Worm (Caenorhabditis elegans): Measurements from ENCODE around the gene C05E11.2.

C05E11.2 gene

DNA sequence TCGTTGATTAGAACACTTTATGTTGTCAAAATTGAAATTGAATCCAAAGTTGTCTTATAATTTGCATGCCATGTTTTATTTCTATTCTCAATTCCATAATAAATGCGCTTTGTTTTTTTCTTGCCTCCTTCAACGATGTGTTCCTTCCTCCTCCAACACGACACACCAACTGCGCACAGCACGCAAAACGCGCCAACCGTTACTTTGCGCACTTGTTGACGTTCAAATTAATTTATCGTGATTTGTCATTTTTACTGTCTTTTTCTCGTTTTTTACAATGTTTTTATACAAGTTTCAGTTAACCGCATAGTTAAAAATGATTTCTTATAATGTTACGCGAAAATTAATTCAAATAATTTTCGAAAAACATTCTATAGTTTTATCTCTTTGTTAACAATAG is 1.2 kb downstream of the C05E11.2 start (continued):
- no peak for TF ChIP-seq skn-1 (tag; optimal IDR thresholded peaks at IDR 0.05)
- no peak for TF ChIP-seq isw-1 (GFP tag; IDR thresholded peaks at IDR 0.05)
- TF ChIP-seq lin-15B (tag; optimal IDR thresholded peaks at IDR 0.05) = no peak
- TF ChIP-seq snpc-4 (tag; optimal IDR thresholded peaks at IDR 0.05) = peak; percentile 2
- TF ChIP-seq nhr-237 (tag; optimal IDR thresholded peaks at IDR 0.05) = no peak
- no peak for TF ChIP-seq nhr-11 (tag; optimal IDR thresholded peaks at IDR 0.05)
- no peak for TF ChIP-seq nhr-85 (tag)
- TF ChIP-seq dpl-1 (GFP tag; optimal IDR thresholded peaks at IDR 0.05) = peak; percentile 38 to 61 (median 55)
- peak; percentile 35 to 45 for TF ChIP-seq efl-1 (optimal IDR thresholded peaks at IDR 0.05)
- TF ChIP-seq efl-1 (GFP tag; optimal IDR thresholded peaks at IDR 0.05 in 1 of 2) = peak; percentile 26 to 92
- TF ChIP-seq vab-15 (tag; optimal IDR thresholded peaks at IDR 0.05) = no peak
- TF ChIP-seq ceh-88 (GFP tag; IDR thresholded peaks at IDR 0.05) = no peak
- TF ChIP-seq rnt-1 (tag; optimal IDR thresholded peaks at IDR 0.05) = peak; percentile 45
- peak; percentile 50 for TF ChIP-seq C16A3.4 (tag; optimal IDR thresholded peaks at IDR 0.05)
- TF ChIP-seq ama-1 (optimal IDR thresholded peaks at IDR 0.05) = no peak
- TF ChIP-seq fkh-10 (GFP tag; optimal IDR thresholded peaks at IDR 0.05) = no peak
- TF ChIP-seq grh-1 (GFP tag; IDR thresholded peaks at IDR 0.05) = no peak
- no peak for TF ChIP-seq sptf-1 (tag; optimal IDR thresholded peaks at IDR 0.05)
- no peak for TF ChIP-seq aly-2 (tag; optimal IDR thresholded peaks at IDR 0.05)
- peak; percentile 45 for TF ChIP-seq lin-13 (GFP tag; optimal IDR thresholded peaks at IDR 0.05)
- peak; percentile 54 for TF ChIP-seq nhr-47 (tag; optimal IDR thresholded peaks at IDR 0.05)
- TF ChIP-seq ets-5 (GFP tag; IDR thresholded peaks at IDR 0.05) = no peak
- no peak for TF ChIP-seq unc-30 (tag; optimal IDR thresholded peaks at IDR 0.05)
- no peak for TF ChIP-seq ztf-11 (tag; optimal IDR thresholded peaks at IDR 0.05)
- TF ChIP-seq C34B4.2 (tag; optimal IDR thresholded peaks at IDR 0.05) = no peak
- peak; percentile 44 for TF ChIP-seq irx-1 (tag; optimal IDR thresholded peaks at IDR 0.05)
- peak; percentile 66 for TF ChIP-seq xbp-1 (tag; optimal IDR thresholded peaks at IDR 0.05)
- TF ChIP-seq unc-62 (GFP tag; optimal IDR thresholded peaks at IDR 0.05) = no peak
- peak in 1 of 2 experiments; percentile 14 for TF ChIP-seq mdl-1 (tag; optimal IDR thresholded peaks at IDR 0.05)
- peak; percentile 21 for TF ChIP-seq jun-1 (tag; optimal IDR thresholded peaks at IDR 0.05)
- TF ChIP-seq ceh-8 (GFP tag; optimal IDR thresholded peaks at IDR 0.05) = no peak
- TF ChIP-seq mep-1 (tag; optimal IDR thresholded peaks at IDR 0.05) = peak; percentile 80
- no peak for TF ChIP-seq F16B12.6 (tag; optimal IDR thresholded peaks at IDR 0.05)
- TF ChIP-seq nhr-19 (GFP tag; conservative IDR thresholded peaks at IDR 0.05) = no peak; the same call in 1 of the 2 replicates
- TF ChIP-seq fkh-4 (tag; optimal IDR thresholded peaks at IDR 0.05; ENCODE audit: borderline replicate concordance) = no peak
- no peak for TF ChIP-seq ceh-63 (GFP tag; optimal IDR thresholded peaks at IDR 0.05)
- no peak for TF ChIP-seq egl-13 (tag; optimal IDR thresholded peaks at IDR 0.05)
- TF ChIP-seq Y116A8C.19 (tag; optimal IDR thresholded peaks at IDR 0.05; ENCODE audit: borderline replicate concordance) = no peak
- no peak for TF ChIP-seq tlp-1 (tag; optimal IDR thresholded peaks at IDR 0.05)
- TF ChIP-seq C04F5.9 (tag; optimal IDR thresholded peaks at IDR 0.05) = no peak
- TF ChIP-seq lir-3 (tag; optimal IDR thresholded peaks at IDR 0.05; ENCODE audit: poor library complexity) = no peak
- no peak for TF ChIP-seq sup-37 (GFP tag; optimal IDR thresholded peaks at IDR 0.05)
- TF ChIP-seq elt-3 (tag; optimal IDR thresholded peaks at IDR 0.05) = peak in 1 of 6 experiments; percentile 7
- TF ChIP-seq ceh-82 (tag; optimal IDR thresholded peaks at IDR 0.05) = peak in 1 of 3 experiments; percentile 8
- TF ChIP-seq blmp-1 (tag; optimal IDR thresholded peaks at IDR 0.05) = peak; percentile 63

DNA sequence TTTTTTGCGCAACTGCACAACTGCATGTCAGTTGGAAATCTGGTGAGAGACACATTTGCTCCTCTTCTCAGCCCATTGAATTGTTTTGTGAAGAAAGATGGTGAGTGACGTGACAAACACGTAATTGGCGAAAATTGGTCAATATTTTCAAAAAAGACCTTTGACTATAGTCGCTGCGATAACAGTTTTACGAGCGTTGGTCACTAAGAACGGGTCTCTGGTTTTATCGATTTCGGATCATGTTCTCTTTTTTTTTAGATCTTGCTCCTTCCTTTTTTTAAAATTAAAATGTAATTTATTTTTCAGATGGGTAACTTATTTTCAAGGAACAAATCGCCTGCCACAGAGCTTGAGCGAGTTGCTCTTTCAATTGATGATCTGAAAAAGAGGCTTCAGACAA is 1.7 kb downstream of the C05E11.2 start, which contains the start of gene lnp-1:
Gene lnp-1, plus strand, starts transcription at position 301 of the 400 bp plus-strand sequence.
- TF ChIP-seq irx-1 (tag; optimal IDR thresholded peaks at IDR 0.05) (no peak), ama-1 (optimal IDR thresholded peaks at IDR 0.05) (no peak), nhr-47 (tag; optimal IDR thresholded peaks at IDR 0.05) (no peak), mef-2 (tag; optimal IDR thresholded peaks at IDR 0.05) (no peak)

All from whole organism, L1 larva.